Fruit fly (Drosophila melanogaster) whole organism, adult: ENCODE data around the gene CG43246.

ENCODE experiments used
- CG11617 ChIP-seq: fragments of 200-800 bp; sonication (Bioruptor generic); optimal IDR thresholded peaks from 2 replicates; lab custom pipeline; 2017; ENCODE audit warnings: mild to moderate bottlenecking, missing biosample characterization, missing genetic modification reagents, missing genetic modification characterization
- CG12768 ChIP-seq: fragments of 200-800 bp; sonication (Bioruptor generic); optimal IDR thresholded peaks from 2 replicates; lab custom pipeline; 2017; ENCODE audit warnings: missing biosample characterization, missing genetic modification characterization, mild to moderate bottlenecking, moderate library complexity, missing genetic modification reagents
- CG14711 ChIP-seq: fragments of 200-800 bp; sonication (Bioruptor generic); optimal IDR thresholded peaks from 2 replicates; lab custom pipeline; 2018; ENCODE audit warnings: missing biosample characterization, mild to moderate bottlenecking, missing genetic modification characterization, moderate library complexity
- CG1620 ChIP-seq: fragments of 200-800 bp; sonication (Bioruptor generic); optimal IDR thresholded peaks from 2 replicates; lab custom pipeline; 2016; ENCODE audit warnings: missing biosample characterization, missing genetic modification characterization
- CG33017 ChIP-seq: fragments of 200-800 bp; sonication (Bioruptor generic); optimal IDR thresholded peaks from 2 replicates; lab custom pipeline; 2018; ENCODE audit warnings: missing biosample characterization, mild to moderate bottlenecking, missing genetic modification characterization, moderate library complexity
- CG5204 ChIP-seq: fragments of 200-800 bp; sonication (Bioruptor generic); optimal IDR thresholded peaks from 2 replicates; lab custom pipeline; 2016; ENCODE audit warnings: missing biosample characterization, missing genetic modification characterization
- CG7045 ChIP-seq: fragments of 200-800 bp; sonication (Bioruptor generic); optimal IDR thresholded peaks from 2 replicates; lab custom pipeline; 2017; ENCODE audit warnings: missing biosample characterization, mild to moderate bottlenecking, missing genetic modification characterization
- CG7101 ChIP-seq: fragments of 200-800 bp; sonication (Bioruptor generic); optimal IDR thresholded peaks from 2 replicates; lab custom pipeline; 2018; ENCODE audit warnings: missing biosample characterization, mild to moderate bottlenecking, missing genetic modification characterization, moderate library complexity
- Clk ChIP-seq: fragments of 200-800 bp; sonication (Bioruptor generic); optimal IDR thresholded peaks from 2 replicates; lab custom pipeline; 2017; ENCODE audit warnings: missing biosample characterization, missing genetic modification characterization
- Crg-1 ChIP-seq: fragments of 200-800 bp; sonication (Bioruptor generic); optimal IDR thresholded peaks from 2 replicates; lab custom pipeline; 2016; ENCODE audit warnings: missing biosample characterization, missing genetic modification characterization
- Hr96 ChIP-seq: fragments of 200-800 bp; sonication (Bioruptor generic); optimal IDR thresholded peaks from 2 replicates; lab custom pipeline; 2016; ENCODE audit warnings: missing biosample characterization, missing genetic modification characterization
- Mnt ChIP-seq: fragments of 200-800 bp; sonication (Bioruptor generic); optimal IDR thresholded peaks from 2 replicates; lab custom pipeline; 2016; ENCODE audit warnings: missing biosample characterization, mild to moderate bottlenecking, missing genetic modification characterization
- bab1 ChIP-seq: fragments of 200-800 bp; sonication (Bioruptor generic); optimal IDR thresholded peaks from 3 replicates; lab custom pipeline; 2019; ENCODE audit warnings: missing biosample characterization, mild to moderate bottlenecking, missing genetic modification characterization, moderate library complexity
- cic ChIP-seq: fragments of 200-800 bp; sonication (Bioruptor generic); optimal IDR thresholded peaks from 2 replicates; lab custom pipeline; 2017; ENCODE audit warnings: missing biosample characterization, mild to moderate bottlenecking, missing genetic modification characterization, moderate library complexity
- cnc ChIP-seq, 2 experiments: fragments of >200 bp; optimal IDR thresholded peaks; 2 replicates each; lab custom pipeline; 2017
- kay ChIP-seq: fragments of 200-800 bp; sonication (Bioruptor generic); peaks from one replicate; lab custom pipeline; 2016; ENCODE audit warnings: missing biosample characterization, missing genetic modification characterization, borderline replicate concordance
- ovo ChIP-seq: fragments of 200-800 bp; sonication (Bioruptor generic); optimal IDR thresholded peaks from 2 replicates; lab custom pipeline; 2016; ENCODE audit warnings: missing biosample characterization, missing genetic modification characterization
- pad ChIP-seq: fragments of 200-800 bp; sonication (Bioruptor generic); optimal IDR thresholded peaks from 3 replicates; lab custom pipeline; 2017; ENCODE audit warnings: missing biosample characterization, missing genetic modification characterization, mild to moderate bottlenecking, moderate library complexity, missing genetic modification reagents
- tj ChIP-seq: fragments of 200-800 bp; sonication (Bioruptor generic); optimal IDR thresholded peaks from 3 replicates; lab custom pipeline; 2017; ENCODE audit warnings: missing biosample characterization, mild to moderate bottlenecking, missing genetic modification characterization, moderate library complexity
- toe ChIP-seq: fragments of 200-800 bp; sonication (Bioruptor generic); optimal IDR thresholded peaks from 2 replicates; lab custom pipeline; 2016; ENCODE audit warnings: missing biosample characterization, missing genetic modification characterization

CG43246 gene

dm6 chr3L:14536042-14536684 is at the start of gene CG43246, which contains the start of gene bbg:
Gene CG43246, plus strand, starts transcription at chr3L:14536634.
Gene bbg, minus strand, starts transcription at chr3L:14536276.
- no peak for TF ChIP-seq CG7101 (tag; lab: Kevin White, UChicago)
- TF ChIP-seq Clk, result no peak
- TF ChIP-seq CG33017 (tag; lab: Kevin White, UChicago), result no peak
- TF ChIP-seq toe, result no peak
- TF ChIP-seq pad (GFP tag; lab: Kevin White, UChicago), result no peak
- no peak for TF ChIP-seq kay
- no peak for TF ChIP-seq bab1 (GFP tag; lab: Kevin White, UChicago)
- no peak for TF ChIP-seq CG7045 (GFP tag; lab: Kevin White, UChicago)

dm6 chr3L:14497479-14497878 is 39.0 kb upstream of the CG43246 start:
- TF ChIP-seq bab1 (GFP tag; lab: Kevin White, UChicago), result no peak
- TF ChIP-seq CG7045 (GFP tag; lab: Kevin White, UChicago), result no peak

- peak; percentile 70 for TF ChIP-seq CG11617 (GFP tag; lab: Kevin White, UChicago)
- no peak for TF ChIP-seq pad (GFP tag; lab: Kevin White, UChicago)
- peak; percentile 81 for TF ChIP-seq CG12768 (GFP tag; lab: Kevin White, UChicago)
- no peak for TF ChIP-seq CG1620 (GFP tag; lab: Kevin White, UChicago)
- peak; percentile 43 for TF ChIP-seq tj (GFP tag; lab: Kevin White, UChicago)
- no peak for TF ChIP-seq bab1 (GFP tag; lab: Kevin White, UChicago)
- TF ChIP-seq Clk, result no peak
- no peak for TF ChIP-seq Crg-1
- peak; percentile 55 for TF ChIP-seq CG7045 (GFP tag; lab: Kevin White, UChicago)
- peak; percentile 59 for TF ChIP-seq Hr96 (GFP tag; lab: Kevin White, UChicago)
- TF ChIP-seq ovo, result peak; percentile 39
- TF ChIP-seq CG7101 (tag; lab: Kevin White, UChicago), result peak; percentile 55
- TF ChIP-seq CG33017 (tag; lab: Kevin White, UChicago), result peak; percentile 69
- TF ChIP-seq cic (GFP tag; lab: Kevin White, UChicago), result peak; percentile 96
- TF ChIP-seq CG14711, result no peak
- TF ChIP-seq cnc (optimal IDR thresholded peaks at IDR 0.05; lab: Kevin White, UChicago), result no peak
- peak; percentile 16 for TF ChIP-seq CG5204
- TF ChIP-seq Mnt (GFP tag; lab: Kevin White, UChicago), result peak; percentile 84
- TF ChIP-seq kay, result peak; percentile 49
- TF ChIP-seq toe, result no peak
These were observed 26.5 kb upstream of the CG43246 start for dm6 chr3L:14509981-14510380.

- no peak for TF ChIP-seq Mnt (GFP tag; lab: Kevin White, UChicago)
- no peak for TF ChIP-seq kay
- TF ChIP-seq ovo, result no peak
- TF ChIP-seq Crg-1, result no peak
- TF ChIP-seq pad (GFP tag; lab: Kevin White, UChicago), result no peak
- TF ChIP-seq tj (GFP tag; lab: Kevin White, UChicago), result no peak
- TF ChIP-seq CG14711, result no peak
- TF ChIP-seq CG11617 (GFP tag; lab: Kevin White, UChicago), result no peak
- TF ChIP-seq bab1 (GFP tag; lab: Kevin White, UChicago), result no peak
- no peak for TF ChIP-seq CG12768 (GFP tag; lab: Kevin White, UChicago)
- TF ChIP-seq CG7045 (GFP tag; lab: Kevin White, UChicago), result no peak
- TF ChIP-seq cnc (optimal IDR thresholded peaks at IDR 0.05; lab: Kevin White, UChicago), result no peak
- TF ChIP-seq Hr96 (GFP tag; lab: Kevin White, UChicago), result no peak
- no peak for TF ChIP-seq CG5204
- TF ChIP-seq cic (GFP tag; lab: Kevin White, UChicago), result no peak
These were observed 23.1 kb upstream of the CG43246 start for dm6 chr3L:14513286-14513685.

dm6 chr3L:14515690-14516089 is 20.7 kb upstream of the CG43246 start:
- TF ChIP-seq CG11617 (GFP tag; lab: Kevin White, UChicago), result no peak
- no peak for TF ChIP-seq kay
- TF ChIP-seq CG7045 (GFP tag; lab: Kevin White, UChicago), result no peak
- TF ChIP-seq ovo, result no peak
- no peak for TF ChIP-seq Clk

dm6 chr3L:14517525-14517924 is 18.9 kb upstream of the CG43246 start, which contains the start of gene CG9592:
Gene CG9592, plus strand, starts transcription at chr3L:14517825.
- no peak for TF ChIP-seq Clk
- TF ChIP-seq CG7045 (GFP tag; lab: Kevin White, UChicago), result no peak
- TF ChIP-seq CG14711, result no peak
- TF ChIP-seq tj (GFP tag; lab: Kevin White, UChicago), result no peak
- no peak for TF ChIP-seq ovo

dm6 chr3L:14521590-14521989 is 14.8 kb upstream of the CG43246 start, which contains the start of gene CG4613:
Gene CG4613, minus strand, starts transcription at chr3L:14521690.
- no peak for TF ChIP-seq kay
- TF ChIP-seq Clk, result no peak
- no peak for TF ChIP-seq tj (GFP tag; lab: Kevin White, UChicago)
- no peak for TF ChIP-seq CG12768 (GFP tag; lab: Kevin White, UChicago)
- TF ChIP-seq CG1620 (GFP tag; lab: Kevin White, UChicago), result no peak
- no peak for TF ChIP-seq cnc (optimal IDR thresholded peaks at IDR 0.05; lab: Kevin White, UChicago)
- TF ChIP-seq CG7045 (GFP tag; lab: Kevin White, UChicago), result no peak
- TF ChIP-seq CG11617 (GFP tag; lab: Kevin White, UChicago), result no peak
- no peak for TF ChIP-seq CG5204
- TF ChIP-seq pad (GFP tag; lab: Kevin White, UChicago), result no peak
- TF ChIP-seq bab1 (GFP tag; lab: Kevin White, UChicago), result no peak
- TF ChIP-seq Hr96 (GFP tag; lab: Kevin White, UChicago), result no peak
- TF ChIP-seq Mnt (GFP tag; lab: Kevin White, UChicago), result no peak
- TF ChIP-seq ovo, result no peak
